Fruit fly (Drosophila melanogaster) whole organism, embryonic: Measurements from ENCODE around the gene nesd.

ENCODE experiments used
- Awh ChIP-seq: fragments of 200-800 bp; sonication (Bioruptor generic); IDR thresholded peaks from 2 replicates; pipeline ENCODE4, ENCODE4 v1.3.6; 2022; ENCODE audit warnings: missing biosample characterization, missing genetic modification characterization
- CG11696 ChIP-seq: fragments of 200-800 bp; sonication (Bioruptor generic); IDR thresholded peaks from 2 replicates; pipeline ENCODE4 v1.3.6; 2022; ENCODE audit warnings: missing biosample characterization, missing genetic modification characterization
- CG12155 ChIP-seq: fragments of 200-800 bp; sonication (Bioruptor generic); optimal IDR thresholded peaks from 3 replicates; lab custom pipeline; 2016; ENCODE audit warnings: missing biosample characterization, missing genetic modification characterization
- CG12942 ChIP-seq: fragments of 200-800 bp; sonication (Bioruptor generic); optimal IDR thresholded peaks from 3 replicates; lab custom pipeline; 2016; ENCODE audit warnings: missing biosample characterization, missing genetic modification characterization
- CG15073 ChIP-seq: fragments of 200-800 bp; sonication (Bioruptor generic); optimal IDR thresholded peaks from 2 replicates; lab custom pipeline; 2016; ENCODE audit warnings: missing biosample characterization, missing genetic modification characterization
- CG16779 ChIP-seq: fragments of 200-800 bp; sonication (Bioruptor generic); IDR thresholded peaks from 2 replicates; pipeline ENCODE4 v1.3.6; 2022; ENCODE audit warnings: missing biosample characterization, missing genetic modification characterization
- CG16863 ChIP-seq: fragments of 200-800 bp; sonication (Bioruptor generic); optimal IDR thresholded peaks from 3 replicates; lab custom pipeline; 2016; ENCODE audit warnings: missing biosample characterization, missing genetic modification characterization
- CG17186 ChIP-seq: fragments of 200-800 bp; sonication (Bioruptor generic); optimal IDR thresholded peaks from 3 replicates; lab custom pipeline; 2017; ENCODE audit warnings: missing biosample characterization, missing genetic modification reagents, missing genetic modification characterization
- CG17328 ChIP-seq: fragments of 200-800 bp; sonication (Bioruptor generic); IDR thresholded peaks from 2 replicates; pipeline ENCODE4 v1.3.6; 2022; ENCODE audit warnings: missing biosample characterization, missing genetic modification characterization
- CG17829 ChIP-seq: fragments of 200-800 bp; optimal IDR thresholded peaks from 2 replicates; lab custom pipeline; 2019; ENCODE audit warnings: missing biosample characterization, mild to moderate bottlenecking, missing genetic modification characterization, moderate library complexity
- CG3065 ChIP-seq: fragments of 200-800 bp; sonication (Bioruptor generic); optimal IDR thresholded peaks from 2 replicates; lab custom pipeline; 2016; ENCODE audit warnings: missing biosample characterization, missing genetic modification characterization
- CG31441 ChIP-seq: fragments of 200-800 bp; sonication (Bioruptor generic); IDR thresholded peaks from 2 replicates; pipeline ENCODE4 v1.3.6; 2022; ENCODE audit warnings: missing biosample characterization, missing genetic modification characterization
- CG32772 ChIP-seq: fragments of 200-800 bp; sonication (Bioruptor generic); IDR thresholded peaks from 2 replicates; pipeline ENCODE4 v1.3.6; 2022; ENCODE audit warnings: missing biosample characterization, missing genetic modification characterization
- CG3281 ChIP-seq: fragments of 200-800 bp; sonication (Bioruptor generic); optimal IDR thresholded peaks from 3 replicates; lab custom pipeline; 2017; ENCODE audit warnings: missing biosample characterization, mild to moderate bottlenecking, missing genetic modification characterization
- CG6272 ChIP-seq: fragments of 200-800 bp; sonication (Bioruptor generic); IDR thresholded peaks from 2 replicates; pipeline ENCODE4 v1.3.6; 2022; ENCODE audit warnings: missing biosample characterization, missing genetic modification characterization
- CG6791 ChIP-seq: fragments of 200-800 bp; sonication (Bioruptor generic); IDR thresholded peaks from 3 replicates; pipeline ENCODE4 v1.3.6; 2022; ENCODE audit warnings: missing biosample characterization, missing genetic modification characterization; ENCODE audit not compliant: partially characterized antibody
- CG7357 ChIP-seq: fragments of 200-800 bp; sonication (Bioruptor generic); IDR thresholded peaks from 3 replicates; pipeline ENCODE4 v1.3.6; 2022; ENCODE audit warnings: missing biosample characterization, missing genetic modification characterization
- CG7928 ChIP-seq: fragments of 200-800 bp; sonication (Bioruptor generic); optimal IDR thresholded peaks from 2 replicates; lab custom pipeline; 2017; ENCODE audit warnings: missing biosample characterization, mild to moderate bottlenecking, missing genetic modification characterization
- CG7963 ChIP-seq: fragments of 200-800 bp; sonication (Bioruptor generic); IDR thresholded peaks from 3 replicates; pipeline ENCODE4 v1.3.6; 2022; ENCODE audit warnings: missing biosample characterization, missing genetic modification characterization; ENCODE audit not compliant: partially characterized antibody
- CG9797 ChIP-seq: fragments of 200-800 bp; sonication (Bioruptor generic); optimal IDR thresholded peaks from 3 replicates; lab custom pipeline; 2018; ENCODE audit warnings: missing biosample characterization, mild to moderate bottlenecking, missing genetic modification characterization
- Hey ChIP-seq: fragments of 200-800 bp; sonication (Bioruptor generic); optimal IDR thresholded peaks from 3 replicates; lab custom pipeline; 2018; ENCODE audit warnings: missing biosample characterization, mild to moderate bottlenecking, missing genetic modification characterization
- Hmr ChIP-seq: fragments of 200-800 bp; sonication (Bioruptor generic); optimal IDR thresholded peaks from 3 replicates; lab custom pipeline; 2017; ENCODE audit warnings: mild to moderate bottlenecking, missing biosample characterization, missing genetic modification reagents, missing genetic modification characterization
- Hr78 ChIP-seq, 2 experiments: fragments of 200-800 bp in 1 of 2; fragments of >200 bp in 1 of 2; sonication (Bioruptor generic) in 1 of 2; optimal IDR thresholded peaks; 2 replicates each; lab custom pipeline; 2017 to 2019; ENCODE audit warnings: missing biosample characterization in 2 of 2, missing genetic modification characterization in 2 of 2, mild to moderate bottlenecking in 1 of 2, moderate library complexity in 1 of 2
- Hsf ChIP-seq: fragments of 200-800 bp; sonication (Bioruptor generic); optimal IDR thresholded peaks from 3 replicates; lab custom pipeline; 2016; ENCODE audit warnings: missing biosample characterization, missing genetic modification characterization
- Nf-YC ChIP-seq: fragments of 200-800 bp; optimal IDR thresholded peaks from 3 replicates; lab custom pipeline; 2019; ENCODE audit warnings: missing biosample characterization, mild to moderate bottlenecking, missing genetic modification characterization, moderate library complexity
- Rx ChIP-seq: fragments of 200-800 bp; sonication (Bioruptor generic); IDR thresholded peaks from 2 replicates; pipeline ENCODE4 v1.3.6; 2022; ENCODE audit warnings: missing biosample characterization, missing genetic modification characterization
- Spps ChIP-seq: fragments of 200-800 bp; sonication (Bioruptor generic); optimal IDR thresholded peaks from 2 replicates; lab custom pipeline; 2018; ENCODE audit warnings: missing biosample characterization, mild to moderate bottlenecking, missing genetic modification characterization
- Taf1 ChIP-seq: fragments of 200-800 bp; sonication (Bioruptor generic); IDR thresholded peaks from 2 replicates; pipeline ENCODE4 v1.3.6; 2022; ENCODE audit warnings: missing biosample characterization, missing genetic modification characterization
- Usf ChIP-seq: fragments of 200-800 bp; sonication (Bioruptor generic); optimal IDR thresholded peaks from 2 replicates; lab custom pipeline; 2017; ENCODE audit warnings: missing genotype, missing biosample characterization, missing genetic modification characterization
- ac ChIP-seq: fragments of 200-800 bp; sonication (Bioruptor generic); optimal IDR thresholded peaks from 3 replicates; lab custom pipeline; 2017; ENCODE audit warnings: missing biosample characterization, mild to moderate bottlenecking, missing genetic modification characterization
- ap ChIP-seq: fragments of 200-800 bp; sonication (Bioruptor generic); IDR thresholded peaks from 2 replicates; pipeline ENCODE4 v1.3.6; 2022; ENCODE audit warnings: missing biosample characterization, missing genetic modification characterization
- bbx ChIP-seq: fragments of 200-800 bp; sonication (Bioruptor generic); IDR thresholded peaks from 2 replicates; pipeline ENCODE4 v1.3.6; 2022; ENCODE audit warnings: missing biosample characterization, missing genetic modification characterization; ENCODE audit not compliant: partially characterized antibody
- bowl ChIP-seq: fragments of 200-800 bp; sonication (Bioruptor generic); IDR thresholded peaks from 2 replicates; pipeline ENCODE4 v1.3.6; 2022; ENCODE audit warnings: missing biosample characterization, missing genetic modification characterization
- croc ChIP-seq: fragments of 200-800 bp; sonication (Bioruptor generic); conservative IDR thresholded peaks from 3 replicates; pipeline ENCODE4 v1.3.6; 2022; ENCODE audit warnings: missing biosample characterization, missing genetic modification characterization
- dan ChIP-seq: fragments of 200-800 bp; sonication (Bioruptor generic); IDR thresholded peaks from 2 replicates; pipeline ENCODE4 v1.3.6; 2022; ENCODE audit warnings: missing biosample characterization, missing genetic modification characterization
- grn ChIP-seq: fragments of 200-800 bp; sonication (Bioruptor generic); optimal IDR thresholded peaks from 3 replicates; lab custom pipeline; 2017; ENCODE audit warnings: missing biosample characterization, missing genetic modification characterization
- h ChIP-seq: fragments of >200 bp; optimal IDR thresholded peaks from 2 replicates; lab custom pipeline; 2017
- inv ChIP-seq: fragments of 200-800 bp; sonication (Bioruptor generic); IDR thresholded peaks from 2 replicates; pipeline ENCODE4 v1.3.6; 2022; ENCODE audit warnings: missing biosample characterization, missing genetic modification characterization; ENCODE audit not compliant: partially characterized antibody
- kay ChIP-seq: fragments of 200-800 bp; sonication (Bioruptor generic); optimal IDR thresholded peaks from 2 replicates; lab custom pipeline; 2016; ENCODE audit warnings: missing biosample characterization, missing genetic modification characterization
- lbe ChIP-seq: fragments of 200-800 bp; sonication (Bioruptor generic); optimal IDR thresholded peaks from 2 replicates; lab custom pipeline; 2016; ENCODE audit warnings: missing biosample characterization, mild to moderate bottlenecking, missing genetic modification characterization
- luna ChIP-seq: fragments of 200-800 bp; sonication (Bioruptor generic); optimal IDR thresholded peaks from 2 replicates; lab custom pipeline; 2016; ENCODE audit warnings: missing biosample characterization, missing genetic modification characterization
- pho ChIP-seq: fragments of 200-800 bp; sonication (Bioruptor generic); optimal IDR thresholded peaks from 2 replicates; lab custom pipeline; 2016; ENCODE audit warnings: missing biosample characterization, missing genetic modification characterization
- pros ChIP-seq: fragments of 200-800 bp; sonication (Bioruptor generic); optimal IDR thresholded peaks from 3 replicates; lab custom pipeline; 2019; ENCODE audit warnings: missing biosample characterization, mild to moderate bottlenecking, missing genetic modification characterization, moderate library complexity
- sna ChIP-seq: fragments of 200-800 bp; sonication (Bioruptor generic); IDR thresholded peaks from 2 replicates; pipeline ENCODE4 v1.3.6; 2022; ENCODE audit warnings: missing biosample characterization, missing genetic modification characterization; ENCODE audit not compliant: partially characterized antibody
- sob ChIP-seq: fragments of 200-800 bp; sonication (Bioruptor generic); IDR thresholded peaks from 2 replicates; pipeline ENCODE4 v1.3.6; 2022; ENCODE audit warnings: missing biosample characterization, missing genetic modification characterization
- tin ChIP-seq: fragments of 200-800 bp; sonication (Bioruptor generic); optimal IDR thresholded peaks from 3 replicates; lab custom pipeline; 2016; ENCODE audit warnings: missing biosample characterization, missing genetic modification characterization
- vfl ChIP-seq: fragments of 200-800 bp; sonication (Bioruptor generic); optimal IDR thresholded peaks from 2 replicates; lab custom pipeline; 2016; ENCODE audit warnings: missing biosample characterization, missing genetic modification characterization
- wek ChIP-seq: fragments of 200-800 bp; sonication (Bioruptor generic); optimal IDR thresholded peaks from 3 replicates; lab custom pipeline; 2018; ENCODE audit warnings: missing biosample characterization, mild to moderate bottlenecking, missing genetic modification characterization, moderate library complexity
- zf30C ChIP-seq: fragments of 200-800 bp; sonication (Bioruptor generic); optimal IDR thresholded peaks from 3 replicates; lab custom pipeline; 2018; ENCODE audit warnings: missing biosample characterization, mild to moderate bottlenecking, missing genetic modification characterization

The nesd gene

dm6 chr2L:20086295-20087096, 7.3 kb upstream of the nesd start (continued):
- TF ChIP-seq Hsf (GFP tag; lab: Kevin White, UChicago), result peak; percentile 83
- peak; percentile 27 for TF ChIP-seq Hey
- peak; percentile 79 for TF ChIP-seq pros (GFP tag; lab: Kevin White, UChicago)
- TF ChIP-seq grn (GFP tag; lab: Kevin White, UChicago), result peak; percentile 95
- TF ChIP-seq pho (GFP tag; lab: Kevin White, UChicago), result peak; percentile 81
- peak; percentile 55; the same call in 2 of the 3 replicates for TF ChIP-seq CG7357 (GFP tag; lab: Robert Waterston, UW)
- TF ChIP-seq CG16863 (GFP tag; lab: Kevin White, UChicago), result peak; percentile 90
- TF ChIP-seq CG12942 (GFP tag; lab: Kevin White, UChicago), result peak; percentile 66
- TF ChIP-seq ap (GFP tag; lab: Robert Waterston, UW), result peak; percentile 83
- peak; percentile 60 for TF ChIP-seq wek (GFP tag; lab: Kevin White, UChicago)
- TF ChIP-seq h (lab: Kevin White, UChicago), result no peak
- TF ChIP-seq CG12155 (GFP tag; lab: Kevin White, UChicago), result peak; percentile 68
- TF ChIP-seq lbe, result peak; percentile 93
- peak; percentile 74 for TF ChIP-seq sob (GFP tag; lab: Robert Waterston, UW)
- TF ChIP-seq CG7963 (GFP tag; lab: Robert Waterston, UW), result no peak
- peak; percentile 85 for TF ChIP-seq CG32772 (GFP tag; lab: Robert Waterston, UW)
- TF ChIP-seq CG3281, result peak; percentile 77
- TF ChIP-seq dan (GFP tag; lab: Robert Waterston, UW), result peak; percentile 51; the same call in 1 of the 2 replicates
- peak; percentile 78 for TF ChIP-seq tin (GFP tag; lab: Kevin White, UChicago)
- TF ChIP-seq CG31441 (GFP tag; lab: Robert Waterston, UW), result peak; percentile 86
- peak; percentile 67 for TF ChIP-seq Spps (tag; lab: Kevin White, UChicago)
- peak; percentile 68 for TF ChIP-seq zf30C
- TF ChIP-seq Rx (GFP tag; lab: Robert Waterston, UW), result peak; percentile 89
- peak; percentile 42; the same call in 1 of the 2 replicates for TF ChIP-seq Taf1
- peak; percentile 36 for TF ChIP-seq Usf (GFP tag; lab: Kevin White, UChicago)
- peak; percentile 79 for TF ChIP-seq CG17829
- no peak for TF ChIP-seq sna (GFP tag; lab: Robert Waterston, UW)
- TF ChIP-seq CG7928 (GFP tag; lab: Kevin White, UChicago), result no peak
- no peak for TF ChIP-seq luna (GFP tag; lab: Kevin White, UChicago)
- 0 out of 2 replicates have a peak, but pooled peaks have one; percentile 44 for TF ChIP-seq CG16779
- TF ChIP-seq Hr78 (GFP tag; optimal IDR thresholded peaks at IDR 0.05; lab: Kevin White, UChicago), result peak in 1 of 2 experiments; percentile 97
- TF ChIP-seq inv (GFP tag; lab: Robert Waterston, UW), result no peak
- TF ChIP-seq kay, result peak; percentile 71
- TF ChIP-seq CG3065 (GFP tag; lab: Kevin White, UChicago), result no peak
- no peak for TF ChIP-seq CG6791
- TF ChIP-seq vfl (GFP tag; lab: Kevin White, UChicago), result peak; percentile 11
- 0 out of 2 replicates have a peak, but pooled peaks have one; percentile 53 for TF ChIP-seq bbx (GFP tag; lab: Robert Waterston, UW)
- peak; percentile 82 for TF ChIP-seq croc (GFP tag; lab: Robert Waterston, UW)
- peak; percentile 40 for TF ChIP-seq CG17186
- TF ChIP-seq CG15073 (GFP tag; lab: Kevin White, UChicago), result peak; percentile 40
- peak; percentile 8 for TF ChIP-seq CG9797 (GFP tag; lab: Kevin White, UChicago)
- peak; percentile 62 for TF ChIP-seq bowl (GFP tag; lab: Robert Waterston, UW)
- TF ChIP-seq Hmr, result peak; percentile 81
- peak; percentile 56 for TF ChIP-seq Nf-YC
- TF ChIP-seq CG11696 (GFP tag; lab: Robert Waterston, UW), result peak; percentile 82
- TF ChIP-seq CG6272 (GFP tag; lab: Robert Waterston, UW), result peak; percentile 68
- TF ChIP-seq ac (GFP tag; lab: Kevin White, UChicago), result peak; percentile 33
- TF ChIP-seq Awh (GFP tag; lab: Robert Waterston, UW), result peak; percentile 90
- TF ChIP-seq CG17328, result peak; percentile 92
